Worm (Caenorhabditis elegans) whole organism, L3 larva: ENCODE results near the gene pdi-2.
A peak's percentile ranks its signal among the peaks of the same experiment; 100 is the strongest.

Experiments
- R02D3.7 ChIP-seq: fragments of 150-350 bp; optimal IDR thresholded peaks from 2 replicates; lab custom pipeline; 2014; ENCODE audit warnings: missing biosample characterization, missing genetic modification characterization
- ZK546.5 ChIP-seq: sonication (generic microtip); optimal IDR thresholded peaks from 2 replicates; lab custom pipeline; 2017; ENCODE audit warnings: missing biosample characterization, missing genetic modification characterization
- aly-2 ChIP-seq: fragments of 150-350 bp; optimal IDR thresholded peaks from 2 replicates; lab custom pipeline; 2014; ENCODE audit warnings: missing biosample characterization, missing genetic modification characterization
- ama-1 ChIP-seq: fragments of 150-350 bp; optimal IDR thresholded peaks from 2 replicates; lab custom pipeline; 2018
- ceh-16 ChIP-seq: sonication (generic microtip); optimal IDR thresholded peaks from 2 replicates; lab custom pipeline; 2017; ENCODE audit warnings: missing biosample characterization, missing genetic modification characterization
- ceh-28 ChIP-seq: fragments of 150-350 bp; optimal IDR thresholded peaks from 2 replicates; lab custom pipeline; 2014; ENCODE audit warnings: missing biosample characterization, missing genetic modification reagents, missing genetic modification characterization
- ceh-82 ChIP-seq: fragments of 150-350 bp; optimal IDR thresholded peaks from 2 replicates; lab custom pipeline; 2014; ENCODE audit warnings: missing biosample characterization, missing genetic modification characterization
- ceh-9 ChIP-seq: sonication (generic microtip); optimal IDR thresholded peaks from 2 replicates; lab custom pipeline; 2018; ENCODE audit warnings: missing biosample characterization, missing genetic modification characterization
- daf-12 ChIP-seq: fragments of 150-350 bp; optimal IDR thresholded peaks from 2 replicates; lab custom pipeline; 2014; ENCODE audit warnings: missing biosample characterization, missing genetic modification reagents, missing genetic modification characterization
- egl-27 ChIP-seq: sonication (generic microtip); optimal IDR thresholded peaks from 4 replicates; lab custom pipeline; 2017; ENCODE audit warnings: missing biosample characterization, missing genetic modification reagents, missing genetic modification characterization
- egl-5 ChIP-seq: fragments of 150-350 bp; optimal IDR thresholded peaks from 2 replicates; lab custom pipeline; 2017; ENCODE audit warnings: missing biosample characterization, missing genetic modification reagents, missing genetic modification characterization, inconsistent platforms
- elt-1 ChIP-seq: fragments of 150-350 bp; optimal IDR thresholded peaks from 2 replicates; lab custom pipeline; 2014; ENCODE audit warnings: missing biosample characterization, missing genetic modification characterization
- elt-2 ChIP-seq: sonication (generic microtip); optimal IDR thresholded peaks from 2 replicates; lab custom pipeline; 2016; ENCODE audit warnings: missing genetic modification reagents, mild to moderate bottlenecking, missing genetic modification characterization, missing compliant biosample characterization
- elt-3 ChIP-seq, 3 experiments: fragments of 150-350 bp in 1 of 3; sonication (generic microtip) in 2 of 3; optimal IDR thresholded peaks; 2 replicates in 2 of 3; 4 replicates in 1 of 3; lab custom pipeline; 2014 to 2017; ENCODE audit warnings: missing biosample characterization in 3 of 3, missing genetic modification characterization in 3 of 3
- eor-1 ChIP-seq, 2 experiments: fragments of 150-350 bp; optimal IDR thresholded peaks; 2 replicates each; lab custom pipeline; 2014 to 2018; ENCODE audit warnings: missing biosample characterization in 2 of 2, missing genetic modification characterization in 2 of 2
- fkh-10 ChIP-seq: sonication (generic microtip); optimal IDR thresholded peaks from 2 replicates; lab custom pipeline; 2017; ENCODE audit warnings: missing biosample characterization, missing genetic modification reagents, missing genetic modification characterization
- fkh-2 ChIP-seq: fragments of 150-350 bp; optimal IDR thresholded peaks from 2 replicates; lab custom pipeline; 2014; ENCODE audit warnings: missing biosample characterization, missing genetic modification reagents, missing genetic modification characterization
- fos-1 ChIP-seq: fragments of 150-350 bp; optimal IDR thresholded peaks from 2 replicates; lab custom pipeline; 2014; ENCODE audit warnings: missing biosample characterization, missing genetic modification characterization
- hmg-11 ChIP-seq: sonication (generic microtip); optimal IDR thresholded peaks from 2 replicates; lab custom pipeline; 2016; ENCODE audit warnings: missing genetic modification characterization, missing compliant biosample characterization
- jun-1 ChIP-seq: fragments of 150-350 bp; optimal IDR thresholded peaks from 2 replicates; lab custom pipeline; 2014; ENCODE audit warnings: missing biosample characterization, missing genetic modification reagents, missing genetic modification characterization
- lin-15B ChIP-seq: fragments of 150-350 bp; optimal IDR thresholded peaks from 2 replicates; lab custom pipeline; 2014; ENCODE audit warnings: missing biosample characterization, missing genetic modification characterization
- lin-39 ChIP-seq: fragments of 150-350 bp; optimal IDR thresholded peaks from 2 replicates; lab custom pipeline; 2018; ENCODE audit warnings: missing biosample characterization, missing genetic modification reagents, missing genetic modification characterization
- lsy-12 ChIP-seq: sonication (generic microtip); optimal IDR thresholded peaks from 2 replicates; lab custom pipeline; 2016; ENCODE audit warnings: mild to moderate bottlenecking, missing genetic modification characterization, missing compliant biosample characterization
- mdl-1 ChIP-seq: fragments of 150-350 bp; optimal IDR thresholded peaks from 2 replicates; lab custom pipeline; 2014; ENCODE audit warnings: missing biosample characterization, missing genetic modification characterization
- mml-1 ChIP-seq: fragments of 150-350 bp; sonication (generic microtip); optimal IDR thresholded peaks from 3 replicates; lab custom pipeline; 2014; ENCODE audit warnings: missing biosample characterization, missing genetic modification characterization
- nfya-1 ChIP-seq: sonication (generic microtip); optimal IDR thresholded peaks from 2 replicates; lab custom pipeline; 2017; ENCODE audit warnings: missing genetic modification characterization, mild to moderate bottlenecking, missing compliant biosample characterization, antibody characterized with exemption, moderate library complexity; ENCODE audit not compliant: insufficient read depth
- nhr-11 ChIP-seq: fragments of 150-350 bp; optimal IDR thresholded peaks from 2 replicates; lab custom pipeline; 2014; ENCODE audit warnings: missing biosample characterization, missing genetic modification characterization
- nhr-12 ChIP-seq: fragments of 150-350 bp; optimal IDR thresholded peaks from 2 replicates; lab custom pipeline; 2014; ENCODE audit warnings: missing biosample characterization, missing genetic modification characterization
- nhr-23 ChIP-seq: fragments of 150-350 bp; optimal IDR thresholded peaks from 2 replicates; lab custom pipeline; 2014; ENCODE audit warnings: missing biosample characterization, missing genetic modification reagents, missing genetic modification characterization
- nhr-237 ChIP-seq: fragments of 150-350 bp; optimal IDR thresholded peaks from 2 replicates; lab custom pipeline; 2014; ENCODE audit warnings: missing biosample characterization, missing genetic modification characterization
- nhr-25 ChIP-seq: sonication (generic microtip); optimal IDR thresholded peaks from 2 replicates; lab custom pipeline; 2017; ENCODE audit warnings: missing biosample characterization, missing genetic modification characterization
- nhr-28 ChIP-seq: fragments of 150-350 bp; optimal IDR thresholded peaks from 2 replicates; lab custom pipeline; 2014; ENCODE audit warnings: missing biosample characterization, missing genetic modification characterization
- nhr-43 ChIP-seq: sonication (generic microtip); optimal IDR thresholded peaks from 2 replicates; lab custom pipeline; 2016; ENCODE audit warnings: mild to moderate bottlenecking, missing genetic modification characterization, missing compliant biosample characterization; ENCODE audit not compliant: poor library complexity, severe bottlenecking
- nhr-67 ChIP-seq: fragments of 150-350 bp; optimal IDR thresholded peaks from 2 replicates; lab custom pipeline; 2014; ENCODE audit warnings: missing biosample characterization, missing genetic modification characterization
- nhr-76 ChIP-seq: fragments of 150-350 bp; sonication (generic microtip); optimal IDR thresholded peaks from 5 replicates; lab custom pipeline; 2014; ENCODE audit warnings: missing biosample characterization, missing genetic modification characterization
- nhr-77 ChIP-seq: fragments of 150-350 bp; optimal IDR thresholded peaks from 2 replicates; lab custom pipeline; 2014; ENCODE audit warnings: missing biosample characterization, missing genetic modification characterization
- pha-4 ChIP-seq: fragments of 150-350 bp; optimal IDR thresholded peaks from 2 replicates; lab custom pipeline; 2014; ENCODE audit warnings: missing biosample characterization, missing genetic modification reagents, missing genetic modification characterization
- pqm-1 ChIP-seq: fragments of 150-350 bp; optimal IDR thresholded peaks from 2 replicates; lab custom pipeline; 2017; ENCODE audit warnings: missing biosample characterization, missing genetic modification characterization, inconsistent platforms
- sea-2 ChIP-seq: fragments of 150-350 bp; sonication (generic microtip); optimal IDR thresholded peaks from 4 replicates; lab custom pipeline; 2014; ENCODE audit warnings: missing biosample characterization, missing genetic modification reagents, missing genetic modification characterization
- skn-1 ChIP-seq: fragments of 150-350 bp; optimal IDR thresholded peaks from 2 replicates; lab custom pipeline; 2014; ENCODE audit warnings: missing biosample characterization, missing genetic modification characterization
- snpc-4 ChIP-seq: fragments of 150-350 bp; optimal IDR thresholded peaks from 2 replicates; lab custom pipeline; 2014; ENCODE audit warnings: missing biosample characterization, missing genetic modification characterization
- tbx-2 ChIP-seq: sonication (generic microtip); optimal IDR thresholded peaks from 2 replicates; lab custom pipeline; 2016; ENCODE audit warnings: mild to moderate bottlenecking, missing genetic modification characterization, missing compliant biosample characterization
- unc-39 ChIP-seq: sonication (generic microtip); optimal IDR thresholded peaks from 4 replicates; lab custom pipeline; 2017; ENCODE audit warnings: missing biosample characterization, missing genetic modification characterization
- unc-62 ChIP-seq: fragments of 150-350 bp; sonication (generic microtip); optimal IDR thresholded peaks from 4 replicates; lab custom pipeline; 2014; ENCODE audit warnings: missing biosample characterization, missing genetic modification reagents, missing genetic modification characterization
- zag-1 ChIP-seq: fragments of 150-350 bp; optimal IDR thresholded peaks from 2 replicates; lab custom pipeline; 2014; ENCODE audit warnings: missing biosample characterization, missing genetic modification characterization
- ztf-11 ChIP-seq: fragments of 150-350 bp; optimal IDR thresholded peaks from 2 replicates; lab custom pipeline; 2014; ENCODE audit warnings: missing biosample characterization, missing genetic modification characterization
- ztf-4 ChIP-seq: fragments of 150-350 bp; optimal IDR thresholded peaks from 2 replicates; lab custom pipeline; 2014; ENCODE audit warnings: missing biosample characterization, missing genetic modification characterization

The pdi-2 gene

DNA sequence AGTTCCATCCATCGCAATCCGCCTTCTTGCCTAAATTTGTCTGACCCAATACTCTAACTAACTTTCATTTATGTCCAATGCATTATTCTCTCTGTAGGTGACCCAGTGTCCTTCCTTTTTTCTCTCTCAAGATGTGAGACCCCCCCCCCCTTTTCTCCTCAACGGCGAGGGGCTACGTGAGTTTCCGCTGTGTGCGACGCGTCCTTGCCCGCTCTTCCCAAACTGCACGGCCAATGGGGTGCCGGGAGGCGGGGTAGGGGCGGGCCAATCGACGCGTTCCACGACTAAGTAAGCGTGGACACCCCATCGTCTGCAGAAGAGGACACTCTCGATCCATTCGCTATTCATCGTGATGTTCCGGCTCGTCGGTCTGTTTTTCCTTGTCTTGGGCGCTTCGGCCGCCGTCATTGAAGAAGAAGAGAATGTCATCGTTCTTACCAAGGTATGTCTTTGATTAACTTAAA is at the start of gene pdi-2:
Gene pdi-2, plus strand, starts transcription at position 269 of the 464 bp plus-strand sequence.
- TF ChIP-seq ztf-11 (no peak), mdl-1 (no peak), ZK546.5 (tag; lab: Kevin White, UChicago) (no peak), mml-1 (tag; lab: Kevin White, UChicago) (no peak), nfya-1 (peak; percentile 100), unc-62 (peak; percentile 16), ztf-4 (tag; lab: Kevin White, UChicago) (no peak), fkh-10 (GFP tag; lab: Kevin White, UChicago) (peak; percentile 43), ama-1 (lab: Kevin White, UChicago) (peak; percentile 95), nhr-28 (tag; lab: Kevin White, UChicago) (no peak), nhr-11 (tag; lab: Kevin White, UChicago) (no peak), nhr-12 (tag; lab: Kevin White, UChicago) (no peak), nhr-76 (tag; lab: Kevin White, UChicago) (no peak), sea-2 (GFP tag; lab: Kevin White, UChicago) (no peak), skn-1 (tag; lab: Kevin White, UChicago) (peak; percentile 46), nhr-23 (tag; lab: Kevin White, UChicago) (peak; percentile 91), nhr-237 (tag; lab: Kevin White, UChicago) (no peak), ceh-28 (peak; percentile 33), nhr-43 (tag; lab: Kevin White, UChicago) (peak; percentile 40), pqm-1 (tag; lab: Kevin White, UChicago) (peak; percentile 53), zag-1 (tag; lab: Kevin White, UChicago) (no peak), nhr-67 (tag; lab: Kevin White, UChicago) (no peak), pha-4 (tag; lab: Kevin White, UChicago) (peak; percentile 66), R02D3.7 (tag; lab: Kevin White, UChicago) (peak; percentile 8), ceh-9 (no peak), ceh-82 (peak; percentile 21), lsy-12 (tag; lab: Kevin White, UChicago) (peak; percentile 93), nhr-25 (peak; percentile 90), elt-3 (tag; optimal IDR thresholded peaks at IDR 0.05; lab: Kevin White, UChicago) (peak in 1 of 3 experiments; percentile 34), snpc-4 (tag; lab: Kevin White, UChicago) (no peak), elt-1 (tag; lab: Kevin White, UChicago) (peak; percentile 37), egl-5 (tag; lab: Kevin White, UChicago) (peak; percentile 53), lin-15B (tag; lab: Kevin White, UChicago) (peak; percentile 81), daf-12 (no peak), fkh-2 (tag; lab: Kevin White, UChicago) (no peak), aly-2 (tag; lab: Kevin White, UChicago) (no peak), tbx-2 (tag; lab: Kevin White, UChicago) (peak; percentile 36), ceh-16 (tag; lab: Kevin White, UChicago) (no peak), elt-2 (tag; lab: Kevin White, UChicago) (peak; percentile 74), nhr-77 (tag; lab: Kevin White, UChicago) (no peak), egl-27 (tag; lab: Kevin White, UChicago) (no peak), lin-39 (tag; lab: Kevin White, UChicago) (peak; percentile 91), fos-1 (tag; lab: Kevin White, UChicago) (no peak), hmg-11 (peak; percentile 72), eor-1 (tag; optimal IDR thresholded peaks at IDR 0.05; lab: Kevin White, UChicago) (no peak), jun-1 (tag; lab: Kevin White, UChicago) (peak; percentile 63), unc-39 (tag; lab: Kevin White, UChicago) (no peak)
- TF ChIP-seq, all 47 proteins: peak for 23
